Worm (Caenorhabditis elegans) whole organism, mixed stage, embryonic: ENCODE measurements around the gene nhr-34.

Experiments used
- M03D4.4 ChIP-seq: sonication (generic microtip); optimal IDR thresholded peaks from 2 replicates; lab custom pipeline; 2017; ENCODE audit warnings: mild to moderate bottlenecking, missing genetic modification characterization, missing compliant biosample characterization
- bed-3 ChIP-seq: fragments of 200-800 bp; sonication (Bioruptor generic); optimal IDR thresholded peaks from 3 replicates; lab custom pipeline; 2018; ENCODE audit warnings: mild to moderate bottlenecking, missing genetic modification characterization, moderate library complexity, missing compliant biosample characterization
- blmp-1 ChIP-seq: fragments of 150-350 bp; optimal IDR thresholded peaks from 2 replicates; lab custom pipeline; 2014; ENCODE audit warnings: missing biosample characterization, missing genetic modification characterization
- ceh-39 ChIP-seq: fragments of 150-350 bp; optimal IDR thresholded peaks from 2 replicates; lab custom pipeline; 2014; ENCODE audit warnings: missing biosample characterization, missing genetic modification characterization
- ceh-43 ChIP-seq: fragments of 200-800 bp; sonication (Bioruptor generic); optimal IDR thresholded peaks from 2 replicates; lab custom pipeline; 2018; ENCODE audit warnings: mild to moderate bottlenecking, missing genetic modification characterization, moderate library complexity, missing compliant biosample characterization
- ceh-83 ChIP-seq: fragments of 200-800 bp; sonication (Bioruptor generic); optimal IDR thresholded peaks from 2 replicates; lab custom pipeline; 2018; ENCODE audit warnings: mild to moderate bottlenecking, missing genetic modification characterization, missing compliant biosample characterization
- ces-1 ChIP-seq: fragments of 150-350 bp; optimal IDR thresholded peaks from 2 replicates; lab custom pipeline; 2014; ENCODE audit warnings: missing biosample characterization, missing genetic modification reagents, missing genetic modification characterization
- cnd-1 ChIP-seq: fragments of 200-800 bp; sonication (Bioruptor generic); optimal IDR thresholded peaks from 2 replicates; lab custom pipeline; 2018; ENCODE audit warnings: mild to moderate bottlenecking, missing genetic modification characterization, missing compliant biosample characterization
- drap-1 ChIP-seq: fragments of 200-800 bp; sonication (Bioruptor generic); optimal IDR thresholded peaks from 3 replicates; lab custom pipeline; 2018; ENCODE audit warnings: mild to moderate bottlenecking, missing genetic modification characterization, missing compliant biosample characterization
- elt-1 ChIP-seq: sonication (generic microtip); optimal IDR thresholded peaks from 2 replicates; lab custom pipeline; 2017; ENCODE audit warnings: missing genetic modification characterization, mild to moderate bottlenecking, missing compliant biosample characterization, antibody characterized with exemption, moderate library complexity, borderline replicate concordance; ENCODE audit not compliant: insufficient read depth
- elt-3 ChIP-seq: fragments of 150-350 bp; optimal IDR thresholded peaks from 2 replicates; lab custom pipeline; 2014; ENCODE audit warnings: missing biosample characterization, missing genetic modification characterization
- flh-1 ChIP-seq: fragments of 200-800 bp; sonication (Bioruptor generic); optimal IDR thresholded peaks from 2 replicates; lab custom pipeline; 2018; ENCODE audit warnings: mild to moderate bottlenecking, missing genetic modification characterization, moderate library complexity, missing compliant biosample characterization
- ham-2 ChIP-seq: fragments of 200-800 bp; sonication (Bioruptor generic); optimal IDR thresholded peaks from 2 replicates; lab custom pipeline; 2018; ENCODE audit warnings: mild to moderate bottlenecking, missing genetic modification characterization, missing compliant biosample characterization
- hlh-1 ChIP-seq: fragments of 150-350 bp; optimal IDR thresholded peaks from 2 replicates; lab custom pipeline; 2014; ENCODE audit warnings: missing biosample characterization, missing genetic modification reagents, missing genetic modification characterization
- lin-13 ChIP-seq: fragments of 150-350 bp; optimal IDR thresholded peaks from 2 replicates; lab custom pipeline; 2014; ENCODE audit warnings: missing biosample characterization, missing genetic modification characterization
- lsy-2 ChIP-seq: fragments of 150-350 bp; optimal IDR thresholded peaks from 2 replicates; lab custom pipeline; 2014; ENCODE audit warnings: missing biosample characterization, missing genetic modification characterization
- mab-5 ChIP-seq: fragments of 150-350 bp; optimal IDR thresholded peaks from 2 replicates; lab custom pipeline; 2014; ENCODE audit warnings: missing biosample characterization, missing genetic modification characterization
- mls-2 ChIP-seq: sonication (generic microtip); optimal IDR thresholded peaks from 2 replicates; lab custom pipeline; 2016; ENCODE audit warnings: mild to moderate bottlenecking, missing genetic modification characterization, moderate library complexity, missing compliant biosample characterization
- nhr-2 ChIP-seq: fragments of 150-350 bp; optimal IDR thresholded peaks from 2 replicates; lab custom pipeline; 2014; ENCODE audit warnings: missing biosample characterization, missing genetic modification characterization
- nhr-237 ChIP-seq: fragments of 150-350 bp; optimal IDR thresholded peaks from 2 replicates; lab custom pipeline; 2014; ENCODE audit warnings: missing biosample characterization, missing genetic modification characterization
- nhr-28 ChIP-seq: fragments of 150-350 bp; optimal IDR thresholded peaks from 2 replicates; lab custom pipeline; 2014; ENCODE audit warnings: missing biosample characterization, missing genetic modification characterization
- nhr-76 ChIP-seq: sonication (generic microtip); optimal IDR thresholded peaks from 2 replicates; lab custom pipeline; 2017; ENCODE audit warnings: missing biosample characterization, missing genetic modification characterization
- pha-4 ChIP-seq: fragments of 150-350 bp; optimal IDR thresholded peaks from 2 replicates; lab custom pipeline; 2018; ENCODE audit warnings: missing biosample characterization, missing genetic modification reagents, missing genetic modification characterization
- sptf-1 ChIP-seq: sonication (generic microtip); optimal IDR thresholded peaks from 2 replicates; lab custom pipeline; 2017; ENCODE audit warnings: mild to moderate bottlenecking, missing genetic modification characterization, moderate library complexity, missing compliant biosample characterization
- tbx-8 ChIP-seq: fragments of 200-800 bp; sonication (Bioruptor generic); optimal IDR thresholded peaks from 2 replicates; lab custom pipeline; 2018; ENCODE audit warnings: mild to moderate bottlenecking, missing genetic modification characterization, moderate library complexity, missing compliant biosample characterization
- unc-120 ChIP-seq: sonication (generic microtip); optimal IDR thresholded peaks from 2 replicates; lab custom pipeline; 2017; ENCODE audit warnings: missing genetic modification characterization, missing compliant biosample characterization; ENCODE audit not compliant: poor library complexity, severe bottlenecking
- unc-39 ChIP-seq: fragments of 150-350 bp; optimal IDR thresholded peaks from 2 replicates; lab custom pipeline; 2014; ENCODE audit warnings: missing biosample characterization, missing genetic modification characterization
- unc-62 ChIP-seq: fragments of 150-350 bp; optimal IDR thresholded peaks from 2 replicates; lab custom pipeline; 2014; ENCODE audit warnings: missing biosample characterization, missing genetic modification reagents, missing genetic modification characterization
- zip-8 ChIP-seq: fragments of 150-350 bp; optimal IDR thresholded peaks from 2 replicates; lab custom pipeline; 2014; ENCODE audit warnings: missing biosample characterization, missing genetic modification characterization

Gene nhr-34

DNA sequence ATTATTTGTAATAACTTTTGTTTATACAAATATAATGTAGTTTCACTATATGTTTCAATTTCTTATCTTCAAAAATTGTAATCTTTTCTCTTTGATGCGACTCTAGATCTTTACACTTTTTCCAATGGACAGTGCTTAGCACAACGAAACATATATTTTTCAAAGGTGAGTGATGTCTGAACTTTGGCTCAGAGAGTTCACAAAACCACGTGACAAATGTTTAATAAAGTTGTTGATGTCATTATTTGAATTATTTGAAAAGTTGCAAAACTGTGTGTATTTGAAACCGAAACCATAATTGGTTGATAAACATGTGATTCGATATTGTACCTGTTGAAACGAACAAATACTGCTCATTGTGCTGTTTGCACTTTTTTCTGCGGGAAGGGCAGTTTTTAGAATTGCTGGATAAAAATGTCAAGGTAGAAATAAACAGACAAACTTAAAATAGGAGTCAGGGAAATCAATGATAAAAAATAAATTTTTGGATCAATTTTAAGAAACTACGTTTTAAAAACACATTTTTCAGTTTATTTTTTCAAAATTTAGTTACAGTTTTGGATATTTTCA, 7.3 kb downstream of the nhr-34 start:
- TF ChIP-seq pha-4 (tag; lab: Kevin White, UChicago) (no peak), ceh-83 (GFP tag; lab: Kevin White, UChicago) (no peak), lin-13 (tag; lab: Kevin White, UChicago) (no peak), nhr-76 (tag; lab: Kevin White, UChicago) (no peak), elt-3 (tag; lab: Kevin White, UChicago) (no peak), drap-1 (no peak), ces-1 (GFP tag; lab: Kevin White, UChicago) (no peak), unc-62 (GFP tag; lab: Kevin White, UChicago) (no peak)

DNA sequence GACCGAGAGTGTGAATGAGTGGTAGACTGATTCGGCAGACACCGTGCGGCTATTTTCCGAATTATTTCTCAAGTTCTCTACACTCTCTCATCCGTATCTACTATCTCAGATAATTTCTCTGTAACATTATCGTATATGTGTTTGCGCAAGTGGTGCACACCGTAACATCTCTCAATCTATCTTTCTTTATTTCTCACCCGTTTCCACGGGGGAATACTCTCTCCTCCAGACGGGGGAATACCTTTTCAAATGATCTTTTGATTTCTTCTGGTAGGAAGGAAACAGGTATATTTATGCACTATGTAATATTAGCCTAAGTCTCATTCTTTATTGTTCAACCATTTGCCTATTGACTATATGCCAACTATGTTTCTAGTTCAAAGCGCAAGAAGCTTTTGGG, 8.4 kb downstream of the nhr-34 start:
- TF ChIP-seq blmp-1 (tag; lab: Kevin White, UChicago) = no peak
- TF ChIP-seq sptf-1 = no peak
- peak; percentile 27 for TF ChIP-seq lsy-2 (tag; lab: Kevin White, UChicago)
- TF ChIP-seq hlh-1 (tag; lab: Kevin White, UChicago) = no peak
- peak; percentile 4 for TF ChIP-seq elt-3 (tag; lab: Kevin White, UChicago)
- no peak for TF ChIP-seq ham-2 (GFP tag; lab: Kevin White, UChicago)
- peak; percentile 50 for TF ChIP-seq pha-4 (tag; lab: Kevin White, UChicago)
- peak; percentile 40 for TF ChIP-seq unc-62 (GFP tag; lab: Kevin White, UChicago)
- TF ChIP-seq nhr-237 (tag; lab: Kevin White, UChicago) = peak; percentile 53
- TF ChIP-seq mls-2 (tag; lab: Kevin White, UChicago) = no peak
- peak; percentile 78 for TF ChIP-seq elt-1 (tag; lab: Kevin White, UChicago)
- peak; percentile 24 for TF ChIP-seq ceh-39 (tag; lab: Kevin White, UChicago)
- TF ChIP-seq unc-120 (tag; lab: Kevin White, UChicago) = no peak
- TF ChIP-seq M03D4.4 (tag; lab: Kevin White, UChicago) = no peak
- no peak for TF ChIP-seq drap-1

DNA sequence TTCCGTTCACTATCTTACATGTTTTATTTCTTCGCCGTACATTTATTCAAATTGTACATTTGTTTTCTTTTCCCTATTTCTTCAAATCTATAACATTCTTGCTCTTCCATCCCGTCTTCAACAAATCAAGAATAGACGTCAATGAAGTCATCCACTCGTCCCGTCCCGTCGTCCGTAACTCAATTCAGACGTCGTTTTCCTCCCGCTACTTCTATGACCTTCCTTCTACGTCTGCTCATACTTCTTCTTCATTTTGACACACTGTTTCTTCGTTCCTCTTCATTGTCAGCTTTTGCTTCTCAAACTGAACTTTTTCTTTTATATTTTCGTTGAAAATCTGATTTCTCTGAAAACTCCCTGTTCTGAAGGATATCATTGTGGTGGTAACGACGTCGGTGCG, 15.5 kb downstream of the nhr-34 start:
- TF ChIP-seq ces-1 (GFP tag; lab: Kevin White, UChicago) (peak; percentile 61), hlh-1 (tag; lab: Kevin White, UChicago) (no peak)

DNA sequence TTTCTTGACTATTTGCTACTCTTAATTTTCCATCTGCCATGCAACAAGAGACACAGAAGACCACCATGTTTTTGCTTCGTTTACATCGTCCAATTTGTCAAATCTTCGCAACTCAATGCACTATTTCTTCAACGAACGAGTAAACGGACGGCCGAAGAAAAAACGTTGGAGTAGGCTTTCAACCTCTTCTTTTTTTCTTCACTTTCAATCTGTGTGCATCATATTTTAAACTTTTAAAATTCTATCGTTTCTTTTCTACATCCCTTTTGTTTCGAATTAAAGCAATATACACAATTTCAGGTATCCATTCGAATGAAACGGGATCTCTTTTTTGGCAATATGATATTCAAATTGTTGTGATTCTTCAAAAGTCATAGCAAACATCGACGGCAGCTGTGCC, 17.7 kb downstream of the nhr-34 start, which contains the start of gene acc-1:
Gene acc-1, plus strand, starts transcription at position 301 of the 400 bp plus-strand sequence.
- TF ChIP-seq flh-1 (GFP tag; lab: Kevin White, UChicago) (no peak), bed-3 (GFP tag; lab: Kevin White, UChicago) (no peak), tbx-8 (no peak), nhr-28 (tag; lab: Kevin White, UChicago) (no peak)

DNA sequence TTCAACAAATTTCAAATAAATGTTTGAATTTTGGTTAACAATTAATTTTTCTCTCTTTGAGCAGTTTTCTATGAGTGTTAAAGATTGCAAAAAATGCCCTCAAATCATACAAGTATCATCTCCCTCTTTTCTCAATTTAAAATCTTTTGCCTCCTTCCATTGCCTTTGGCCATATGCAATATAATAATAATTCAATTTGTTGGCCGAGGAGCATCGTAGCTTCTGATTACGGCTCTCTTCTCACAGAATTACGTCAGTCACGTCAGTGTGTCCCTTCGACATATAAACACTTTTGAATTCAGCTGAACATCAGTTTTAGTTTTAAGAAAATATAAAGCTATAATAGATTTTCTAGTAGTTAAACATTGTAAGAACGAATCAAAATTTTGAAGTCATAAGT, 19.9 kb downstream of the nhr-34 start:
- TF ChIP-seq ces-1 (GFP tag; lab: Kevin White, UChicago) (peak; percentile 92), nhr-2 (tag; lab: Kevin White, UChicago) (no peak)

DNA sequence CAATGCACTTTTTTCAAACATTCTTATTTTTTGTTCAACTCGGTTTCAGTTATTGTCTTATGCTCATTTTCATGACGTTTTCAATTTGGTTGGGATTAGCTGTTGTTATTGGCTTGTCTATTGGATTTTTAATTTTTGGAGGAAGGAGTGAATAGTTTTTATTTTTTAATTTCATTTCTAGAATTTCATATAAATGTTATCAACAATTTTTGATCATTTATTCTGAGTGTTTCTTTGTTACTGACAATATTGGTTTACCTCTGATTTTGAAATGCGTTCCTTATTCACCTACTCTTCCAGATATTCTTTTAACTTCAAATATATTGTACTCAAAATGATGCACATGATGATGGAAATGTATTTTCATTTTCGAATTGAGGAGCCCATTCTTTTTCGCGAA, 21.5 kb downstream of the nhr-34 start, which contains the start of gene F58G6.7:
Gene F58G6.7, plus strand, starts transcription at position 301 of the 400 bp plus-strand sequence.
- TF ChIP-seq unc-39 (tag; lab: Kevin White, UChicago) = no peak
- no peak for TF ChIP-seq nhr-2 (tag; lab: Kevin White, UChicago)
- no peak for TF ChIP-seq ceh-43
- no peak for TF ChIP-seq elt-1 (tag; lab: Kevin White, UChicago)
- TF ChIP-seq bed-3 (GFP tag; lab: Kevin White, UChicago) = no peak
- no peak for TF ChIP-seq unc-120 (tag; lab: Kevin White, UChicago)
- TF ChIP-seq hlh-1 (tag; lab: Kevin White, UChicago) = no peak

DNA sequence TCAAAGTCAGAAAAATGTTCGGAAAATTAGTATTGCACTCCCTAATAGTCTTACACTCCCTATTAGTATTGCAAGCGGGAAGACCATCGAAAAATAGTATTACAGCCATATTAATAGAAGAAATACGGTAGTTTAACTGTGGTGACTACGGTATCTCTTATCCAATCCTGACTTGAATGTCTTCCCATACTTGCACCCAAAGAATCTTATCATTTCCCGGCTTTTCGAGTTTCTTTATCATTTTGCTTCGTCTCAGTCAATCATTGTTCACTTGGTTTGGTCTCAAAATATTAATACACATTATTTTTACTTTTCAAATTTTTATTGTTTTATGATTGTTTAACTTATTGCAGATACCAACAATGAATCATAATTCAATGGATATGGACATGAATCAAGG, 22.3 kb downstream of the nhr-34 start, which contains the start of gene F58G6.3:
Gene F58G6.3, plus strand, starts transcription at position 352 of the 400 bp plus-strand sequence.
- TF ChIP-seq ham-2 (GFP tag; lab: Kevin White, UChicago) (no peak), pha-4 (tag; lab: Kevin White, UChicago) (no peak), lsy-2 (tag; lab: Kevin White, UChicago) (no peak), ceh-83 (GFP tag; lab: Kevin White, UChicago) (no peak), ceh-43 (no peak), zip-8 (no peak), unc-39 (tag; lab: Kevin White, UChicago) (no peak), mab-5 (no peak), tbx-8 (no peak), M03D4.4 (tag; lab: Kevin White, UChicago) (no peak), flh-1 (GFP tag; lab: Kevin White, UChicago) (no peak), hlh-1 (tag; lab: Kevin White, UChicago) (no peak), unc-120 (tag; lab: Kevin White, UChicago) (no peak), cnd-1 (tag; lab: Kevin White, UChicago) (no peak), nhr-28 (tag; lab: Kevin White, UChicago) (no peak)
